Fruit fly (Drosophila melanogaster) whole organism, embryonic: ENCODE measurements around the gene CG17027.
A peak's percentile ranks its signal among the peaks of the same experiment; 100 is the strongest.

Source experiments
- Atf6 ChIP-seq: fragments of 200-800 bp; sonication (Bioruptor generic); IDR thresholded peaks from 2 replicates; pipeline ENCODE4 v1.3.6; 2022; ENCODE audit warnings: missing biosample characterization, missing genetic modification characterization
- B-H2 ChIP-seq: fragments of 200-800 bp; sonication (Bioruptor generic); optimal IDR thresholded peaks from 2 replicates; lab custom pipeline; 2018; ENCODE audit warnings: missing biosample characterization, mild to moderate bottlenecking, missing genetic modification characterization
- CG10366 ChIP-seq: fragments of 200-800 bp; sonication (Bioruptor generic); IDR thresholded peaks from 2 replicates; pipeline ENCODE4 v1.3.6; 2022; ENCODE audit warnings: missing biosample characterization, missing genetic modification characterization
- CG11560 ChIP-seq: fragments of 200-800 bp; sonication (Bioruptor generic); IDR thresholded peaks from 3 replicates; pipeline ENCODE4 v1.3.6; 2022; ENCODE audit warnings: missing biosample characterization, missing genetic modification characterization
- CG12071 ChIP-seq: fragments of 200-800 bp; sonication (Bioruptor generic); optimal IDR thresholded peaks from 3 replicates; lab custom pipeline; 2018; ENCODE audit warnings: missing biosample characterization, mild to moderate bottlenecking, missing genetic modification characterization
- CG1233 ChIP-seq: fragments of 200-800 bp; sonication (Bioruptor generic); optimal IDR thresholded peaks from 4 replicates; lab custom pipeline; 2018; ENCODE audit warnings: missing biosample characterization, mild to moderate bottlenecking, missing genetic modification characterization
- CG12744 ChIP-seq: fragments of 200-800 bp; sonication (Bioruptor generic); optimal IDR thresholded peaks from 2 replicates; lab custom pipeline; 2016; ENCODE audit warnings: missing biosample characterization, missing genetic modification characterization
- CG13775 ChIP-seq: fragments of 200-800 bp; sonication (Bioruptor generic); optimal IDR thresholded peaks from 3 replicates; lab custom pipeline; 2017; ENCODE audit warnings: missing biosample characterization, mild to moderate bottlenecking, missing genetic modification characterization
- CG14014 ChIP-seq: fragments of 200-800 bp; sonication (Bioruptor generic); IDR thresholded peaks from 2 replicates; pipeline ENCODE4 v1.3.6; 2022; ENCODE audit warnings: missing biosample characterization, missing genetic modification characterization
- CG14050 ChIP-seq: fragments of 200-800 bp; sonication (Bioruptor generic); IDR thresholded peaks from 3 replicates; pipeline ENCODE4 v1.3.6; 2022; ENCODE audit warnings: missing biosample characterization, missing genetic modification characterization
- CG15011 ChIP-seq: fragments of 200-800 bp; sonication (Bioruptor generic); optimal IDR thresholded peaks from 3 replicates; lab custom pipeline; 2018; ENCODE audit warnings: missing biosample characterization, mild to moderate bottlenecking, missing genetic modification characterization
- CG17912 ChIP-seq: fragments of 200-800 bp; sonication (Bioruptor generic); optimal IDR thresholded peaks from 2 replicates; lab custom pipeline; 2018; ENCODE audit warnings: missing biosample characterization, mild to moderate bottlenecking, missing genetic modification characterization
- CG2202 ChIP-seq: fragments of 200-800 bp; sonication (Bioruptor generic); optimal IDR thresholded peaks from 2 replicates; lab custom pipeline; 2018; ENCODE audit warnings: missing biosample characterization, mild to moderate bottlenecking, missing genetic modification characterization
- CG30020 ChIP-seq: fragments of 200-800 bp; optimal IDR thresholded peaks from 2 replicates; lab custom pipeline; 2019; ENCODE audit warnings: missing biosample characterization, mild to moderate bottlenecking, missing genetic modification characterization, moderate library complexity
- CG30403 ChIP-seq: fragments of 200-800 bp; sonication (Bioruptor generic); optimal IDR thresholded peaks from 3 replicates; lab custom pipeline; 2016; ENCODE audit warnings: missing biosample characterization, missing genetic modification characterization
- CG31365 ChIP-seq: fragments of 200-800 bp; sonication (Bioruptor generic); optimal IDR thresholded peaks from 2 replicates; lab custom pipeline; 2018; ENCODE audit warnings: missing biosample characterization, mild to moderate bottlenecking, missing genetic modification characterization
- CG31441 ChIP-seq: fragments of 200-800 bp; sonication (Bioruptor generic); IDR thresholded peaks from 2 replicates; pipeline ENCODE4 v1.3.6; 2022; ENCODE audit warnings: missing biosample characterization, missing genetic modification characterization
- CG32767 ChIP-seq: fragments of 200-800 bp; sonication (Bioruptor generic); IDR thresholded peaks from 2 replicates; pipeline ENCODE4 v1.3.6; 2022; ENCODE audit warnings: missing biosample characterization, missing genetic modification characterization
- CG4854 ChIP-seq: fragments of 200-800 bp; sonication (Bioruptor generic); optimal IDR thresholded peaks from 2 replicates; lab custom pipeline; 2016; ENCODE audit warnings: missing biosample characterization, missing genetic modification characterization, inconsistent platforms
- CG6765 ChIP-seq: fragments of 200-800 bp; sonication (Bioruptor generic); optimal IDR thresholded peaks from 3 replicates; lab custom pipeline; 2017; ENCODE audit warnings: missing biosample characterization, mild to moderate bottlenecking, missing genetic modification characterization
- CG8089 ChIP-seq: fragments of 200-800 bp; sonication (Bioruptor generic); optimal IDR thresholded peaks from 3 replicates; lab custom pipeline; 2016; ENCODE audit warnings: missing biosample characterization, missing genetic modification characterization
- CG9609 ChIP-seq: fragments of 200-800 bp; sonication (Bioruptor generic); optimal IDR thresholded peaks from 3 replicates; lab custom pipeline; 2016; ENCODE audit warnings: missing biosample characterization, missing genetic modification characterization
- Doc2 ChIP-seq: fragments of 200-800 bp; sonication (Bioruptor generic); IDR thresholded peaks from 2 replicates; pipeline ENCODE4 v1.3.6; 2022; ENCODE audit warnings: missing biosample characterization, missing genetic modification characterization
- Eip74EF ChIP-seq, 2 experiments: fragments of 200-800 bp in 1 of 2; fragments of >200 bp in 1 of 2; sonication (Bioruptor generic) in 1 of 2; optimal IDR thresholded peaks; 2 replicates each; lab custom pipeline; 2017 to 2019; ENCODE audit warnings: missing biosample characterization in 2 of 2, missing genetic modification characterization in 2 of 2, mild to moderate bottlenecking in 1 of 2, moderate library complexity in 1 of 2
- Elba2 ChIP-seq: fragments of 200-800 bp; sonication (Bioruptor generic); optimal IDR thresholded peaks from 3 replicates; lab custom pipeline; 2016; ENCODE audit warnings: missing biosample characterization, missing genetic modification characterization
- Hr51 ChIP-seq, 2 experiments: fragments of 200-800 bp; sonication (Bioruptor generic); optimal IDR thresholded peaks; 2 replicates in 1 of 2; 3 replicates in 1 of 2; lab custom pipeline; 2016 to 2018; ENCODE audit warnings: missing biosample characterization in 2 of 2, missing genetic modification characterization in 2 of 2, mild to moderate bottlenecking in 1 of 2, moderate library complexity in 1 of 2
- Lim3 ChIP-seq: fragments of 200-800 bp; sonication (Bioruptor generic); IDR thresholded peaks from 2 replicates; pipeline ENCODE4 v1.3.6; 2022; ENCODE audit warnings: missing biosample characterization, missing genetic modification characterization
- MTF-1 ChIP-seq: fragments of 200-800 bp; sonication (Bioruptor generic); optimal IDR thresholded peaks from 2 replicates; lab custom pipeline; 2018; ENCODE audit warnings: missing biosample characterization, mild to moderate bottlenecking, missing genetic modification characterization, borderline replicate concordance
- Myb ChIP-seq: fragments of 200-800 bp; sonication (Bioruptor generic); optimal IDR thresholded peaks from 2 replicates; lab custom pipeline; 2016; ENCODE audit warnings: missing biosample characterization, missing genetic modification characterization
- Rx ChIP-seq: fragments of 200-800 bp; sonication (Bioruptor generic); IDR thresholded peaks from 2 replicates; pipeline ENCODE4 v1.3.6; 2022; ENCODE audit warnings: missing biosample characterization, missing genetic modification characterization
- Spps ChIP-seq: fragments of 200-800 bp; sonication (Bioruptor generic); optimal IDR thresholded peaks from 2 replicates; lab custom pipeline; 2018; ENCODE audit warnings: missing biosample characterization, mild to moderate bottlenecking, missing genetic modification characterization
- Sry-β ChIP-seq: fragments of 200-800 bp; sonication (Bioruptor generic); optimal IDR thresholded peaks from 2 replicates; lab custom pipeline; 2018; ENCODE audit warnings: missing biosample characterization, mild to moderate bottlenecking, missing genetic modification characterization, moderate library complexity
- btn ChIP-seq: fragments of 200-800 bp; sonication (Bioruptor generic); optimal IDR thresholded peaks from 2 replicates; lab custom pipeline; 2016; ENCODE audit warnings: missing biosample characterization, missing genetic modification characterization
- crc ChIP-seq: fragments of 200-800 bp; sonication (Bioruptor generic); optimal IDR thresholded peaks from 2 replicates; lab custom pipeline; 2016; ENCODE audit warnings: missing biosample characterization, missing genetic modification characterization
- fd102C ChIP-seq: fragments of 200-800 bp; sonication (Bioruptor generic); optimal IDR thresholded peaks from 2 replicates; lab custom pipeline; 2018; ENCODE audit warnings: missing biosample characterization, mild to moderate bottlenecking, missing genetic modification characterization, moderate library complexity
- gsb ChIP-seq: fragments of 200-800 bp; sonication (Bioruptor generic); IDR thresholded peaks from 2 replicates; pipeline ENCODE4 v1.3.6; 2022; ENCODE audit warnings: missing biosample characterization, missing genetic modification characterization
- insv ChIP-seq, 2 experiments: fragments of 200-800 bp; sonication (Bioruptor generic); optimal IDR thresholded peaks; 3 replicates each; lab custom pipeline; 2016 to 2018; ENCODE audit warnings: missing biosample characterization in 2 of 2, missing genetic modification characterization in 2 of 2
- jumu ChIP-seq: fragments of 200-800 bp; sonication (Bioruptor generic); optimal IDR thresholded peaks from 3 replicates; lab custom pipeline; 2016; ENCODE audit warnings: missing biosample characterization, missing genetic modification characterization
- mld ChIP-seq: fragments of 200-800 bp; sonication (Bioruptor generic); IDR thresholded peaks from 3 replicates; pipeline ENCODE4 v1.3.6; 2022; ENCODE audit warnings: missing biosample characterization, missing genetic modification characterization; ENCODE audit not compliant: partially characterized antibody
- nau ChIP-seq: fragments of 200-800 bp; sonication (Bioruptor generic); optimal IDR thresholded peaks from 3 replicates; lab custom pipeline; 2017; ENCODE audit warnings: missing biosample characterization, mild to moderate bottlenecking, missing genetic modification characterization, missing genetic modification reagents
- odd ChIP-seq: fragments of 200-800 bp; sonication (Bioruptor generic); optimal IDR thresholded peaks from 2 replicates; lab custom pipeline; 2017; ENCODE audit warnings: missing biosample characterization, mild to moderate bottlenecking, missing genetic modification characterization
- scrt ChIP-seq: fragments of 200-800 bp; sonication (Bioruptor generic); optimal IDR thresholded peaks from 2 replicates; lab custom pipeline; 2018; ENCODE audit warnings: missing biosample characterization, mild to moderate bottlenecking, missing genetic modification characterization, moderate library complexity
- sim ChIP-seq: fragments of 200-800 bp; sonication (Bioruptor generic); IDR thresholded peaks from 2 replicates; pipeline ENCODE4 v1.3.6; 2022; ENCODE audit warnings: missing biosample characterization, missing genetic modification characterization
- so ChIP-seq: fragments of 200-800 bp; sonication (Bioruptor generic); IDR thresholded peaks from 3 replicates; pipeline ENCODE4 v1.3.6; 2022; ENCODE audit warnings: missing biosample characterization, missing genetic modification characterization
- tin ChIP-seq: fragments of 200-800 bp; sonication (Bioruptor generic); optimal IDR thresholded peaks from 3 replicates; lab custom pipeline; 2016; ENCODE audit warnings: missing biosample characterization, missing genetic modification characterization
- tna ChIP-seq: fragments of 200-800 bp; sonication (Bioruptor generic); IDR thresholded peaks from 2 replicates; pipeline ENCODE4 v1.3.6; 2022; ENCODE audit warnings: missing biosample characterization, missing genetic modification characterization; ENCODE audit not compliant: partially characterized antibody
- trem ChIP-seq: fragments of 200-800 bp; optimal IDR thresholded peaks from 3 replicates; lab custom pipeline; 2019; ENCODE audit warnings: missing biosample characterization, mild to moderate bottlenecking, missing genetic modification characterization, moderate library complexity
- trh ChIP-seq: fragments of 200-800 bp; sonication (Bioruptor generic); optimal IDR thresholded peaks from 2 replicates; lab custom pipeline; 2016; ENCODE audit warnings: missing biosample characterization, missing genetic modification characterization
- twi ChIP-seq: fragments of 200-800 bp; optimal IDR thresholded peaks from 2 replicates; lab custom pipeline; 2019; ENCODE audit warnings: missing biosample characterization, mild to moderate bottlenecking, missing genetic modification characterization, moderate library complexity

CG17027 gene

dm6 chr3L:16004401-16005237, 24.7 kb downstream of the CG17027 start, which contains the start of the genes hzg and mRpS31 (continued):
- TF ChIP-seq CG10366: peak; percentile 47
- TF ChIP-seq CG32767 (GFP tag; lab: Robert Waterston, UW): no peak
- TF ChIP-seq CG2202 (tag; lab: Kevin White, UChicago): no peak
- TF ChIP-seq CG30020 (tag; lab: Kevin White, UChicago): peak; percentile 57
- TF ChIP-seq Myb: peak; percentile 5
- peak; percentile 40 for TF ChIP-seq CG12744 (GFP tag; lab: Kevin White, UChicago)
- TF ChIP-seq scrt (GFP tag; lab: Kevin White, UChicago): peak; percentile 34
- TF ChIP-seq CG9609 (GFP tag; lab: Kevin White, UChicago): peak; percentile 59
- no peak for TF ChIP-seq Doc2 (GFP tag; lab: Robert Waterston, UW)
- no peak for TF ChIP-seq CG14050 (GFP tag; lab: Robert Waterston, UW)
- peak; percentile 55 for TF ChIP-seq tin (GFP tag; lab: Kevin White, UChicago)
- TF ChIP-seq CG6765: no peak
- TF ChIP-seq Hr51 (GFP tag; optimal IDR thresholded peaks at IDR 0.05; lab: Kevin White, UChicago): peak in 1 of 2 experiments; percentile 57
- no peak for TF ChIP-seq B-H2 (GFP tag; lab: Kevin White, UChicago)
- TF ChIP-seq Lim3 (GFP tag; lab: Robert Waterston, UW): no peak
- no peak for TF ChIP-seq CG12071 (GFP tag; lab: Kevin White, UChicago)
- TF ChIP-seq twi (tag; lab: Kevin White, UChicago): peak; percentile 28
- no peak for TF ChIP-seq trh
- TF ChIP-seq CG14014 (GFP tag; lab: Robert Waterston, UW): no peak
- TF ChIP-seq CG8089 (GFP tag; lab: Kevin White, UChicago): no peak
- TF ChIP-seq gsb (GFP tag; lab: Robert Waterston, UW): no peak
- no peak for TF ChIP-seq Rx
- peak; percentile 91 for TF ChIP-seq Sry-β (GFP tag; lab: Kevin White, UChicago)
- TF ChIP-seq odd (GFP tag; lab: Kevin White, UChicago): no peak
- peak; percentile 49 for TF ChIP-seq crc (GFP tag; lab: Kevin White, UChicago)
- no peak for TF ChIP-seq CG31365 (tag; lab: Kevin White, UChicago)
- TF ChIP-seq CG30403 (GFP tag; lab: Kevin White, UChicago): peak; percentile 74
- TF ChIP-seq insv (GFP tag; optimal IDR thresholded peaks at IDR 0.05; lab: Kevin White, UChicago): peak in 1 of 2 experiments; percentile 1
- TF ChIP-seq CG31441 (GFP tag; lab: Robert Waterston, UW): peak; percentile 66; the same call in 1 of the 2 replicates
- no peak for TF ChIP-seq CG4854 (GFP tag; lab: Kevin White, UChicago)
- TF ChIP-seq Atf6 (GFP tag; lab: Robert Waterston, UW): peak; percentile 48; the same call in 1 of the 2 replicates
- TF ChIP-seq CG1233 (GFP tag; lab: Kevin White, UChicago): peak; percentile 45
- no peak for TF ChIP-seq CG15011 (GFP tag; lab: Kevin White, UChicago)
- TF ChIP-seq sim (GFP tag; lab: Robert Waterston, UW): no peak
- TF ChIP-seq Eip74EF (GFP tag; optimal IDR thresholded peaks at IDR 0.05; lab: Kevin White, UChicago): no peak
- no peak for TF ChIP-seq so
- no peak for TF ChIP-seq MTF-1 (GFP tag; lab: Kevin White, UChicago)
- no peak for TF ChIP-seq tna (GFP tag; lab: Robert Waterston, UW)
- TF ChIP-seq nau: no peak
- peak; percentile 41 for TF ChIP-seq jumu (GFP tag; lab: Kevin White, UChicago)
- TF ChIP-seq CG17912 (GFP tag; lab: Kevin White, UChicago): no peak
- no peak for TF ChIP-seq btn (GFP tag; lab: Kevin White, UChicago)
- TF ChIP-seq Spps: no peak
- peak; percentile 56 for TF ChIP-seq CG13775 (GFP tag; lab: Kevin White, UChicago)
- TF ChIP-seq Elba2 (GFP tag; lab: Kevin White, UChicago): no peak
- TF ChIP-seq CG11560: peak; percentile 17; the same call in 1 of the 3 replicates
- TF ChIP-seq trem: peak; percentile 99
- no peak for TF ChIP-seq mld (GFP tag; lab: Robert Waterston, UW)
- no peak for TF ChIP-seq fd102C (GFP tag; lab: Kevin White, UChicago)
